Fruit fly (Drosophila melanogaster): Measurements from ENCODE around the gene sr.
A peak's percentile ranks its signal among the peaks of the same experiment; 100 is the strongest.

Gene sr

dm6 chr3R:18167416-18168237 is 77.0 kb downstream of the sr start, which contains the start of gene wrd (continued):
- peak; percentile 28 for TF ChIP-seq Hr39 (GFP tag; optimal IDR thresholded peaks at IDR 0.05)
- peak; percentile 37 for TF ChIP-seq CG31627 (GFP tag; optimal IDR thresholded peaks at IDR 0.05)
- peak; percentile 24 for TF ChIP-seq CG32006 (GFP tag; optimal IDR thresholded peaks at IDR 0.05)
- peak; percentile 54 for TF ChIP-seq CG10631 (GFP tag; optimal IDR thresholded peaks at IDR 0.05)
- peak; percentile 15 for TF ChIP-seq CG11762 (GFP tag; optimal IDR thresholded peaks at IDR 0.05; ENCODE audit: insufficient read depth)
- peak; percentile 39 for TF ChIP-seq Hr4 (GFP tag; optimal IDR thresholded peaks at IDR 0.05)
- peak; percentile 16 for TF ChIP-seq CG3919 (GFP tag; optimal IDR thresholded peaks at IDR 0.05)
- no peak for TF ChIP-seq CG9139 (GFP tag; optimal IDR thresholded peaks at IDR 0.05)
- TF ChIP-seq Eip75B (GFP tag; optimal IDR thresholded peaks at IDR 0.05) = no peak
- TF ChIP-seq CG6792 (GFP tag; optimal IDR thresholded peaks at IDR 0.05) = no peak
- no peak for TF ChIP-seq eg (GFP tag; IDR thresholded peaks at IDR 0.05)
- TF ChIP-seq dac (GFP tag; optimal IDR thresholded peaks at IDR 0.05) = no peak
- TF ChIP-seq lz (GFP tag; optimal IDR thresholded peaks at IDR 0.05) = peak; percentile 34
- TF ChIP-seq OdsH (GFP tag; optimal IDR thresholded peaks at IDR 0.05) = peak; percentile 31
- TF ChIP-seq CG1621 (tag; optimal IDR thresholded peaks at IDR 0.05) = no peak
- TF ChIP-seq pdm3 (GFP tag; optimal IDR thresholded peaks at IDR 0.05) = no peak
- peak in 1 of 2 experiments; percentile 56 for TF ChIP-seq ss (GFP tag; optimal IDR thresholded peaks at IDR 0.05)
- TF ChIP-seq Sox14 (GFP tag; optimal IDR thresholded peaks at IDR 0.05) = no peak
- peak; percentile 69 for TF ChIP-seq Eip78C (GFP tag)
- TF ChIP-seq svp (GFP tag) = peak; percentile 83
- no peak for TF ChIP-seq net (GFP tag; optimal IDR thresholded peaks at IDR 0.05)
- no peak for TF ChIP-seq CG6808 (GFP tag; optimal IDR thresholded peaks at IDR 0.05)
- TF ChIP-seq CG8319 (GFP tag; optimal IDR thresholded peaks at IDR 0.05) = no peak
- no peak for TF ChIP-seq CG7368 (GFP tag; optimal IDR thresholded peaks at IDR 0.05)
- no peak for TF ChIP-seq fd59A (GFP tag; optimal IDR thresholded peaks at IDR 0.05)
- no peak for TF ChIP-seq Gug (GFP tag; IDR thresholded peaks at IDR 0.05)
- no peak for TF ChIP-seq CG6854 (GFP tag; optimal IDR thresholded peaks at IDR 0.05)
- peak; percentile 40 for TF ChIP-seq achi (GFP tag; optimal IDR thresholded peaks at IDR 0.05)
- peak; percentile 42 for TF ChIP-seq CG3032 (tag; optimal IDR thresholded peaks at IDR 0.05)
- peak; percentile 19 for TF ChIP-seq cyc (GFP tag; optimal IDR thresholded peaks at IDR 0.05)
- TF ChIP-seq vri (GFP tag; optimal IDR thresholded peaks at IDR 0.05) = peak; percentile 11
- TF ChIP-seq acj6 (GFP tag; optimal IDR thresholded peaks at IDR 0.05) = peak; percentile 31
- TF ChIP-seq Sox102F (GFP tag; optimal IDR thresholded peaks at IDR 0.05) = no peak
- TF ChIP-seq dsx (GFP tag; optimal IDR thresholded peaks at IDR 0.05; ENCODE audit: poor library complexity, severe bottlenecking) = no peak
- no peak; the same call in 2 of the 3 replicates for TF ChIP-seq CG6163 (GFP tag; IDR thresholded peaks at IDR 0.05)
- no peak for TF ChIP-seq CG16779 (tag; optimal IDR thresholded peaks at IDR 0.05)
- TF ChIP-seq spab (GFP tag; optimal IDR thresholded peaks at IDR 0.05) = no peak
- no peak for TF ChIP-seq CG34406 (GFP tag; optimal IDR thresholded peaks at IDR 0.05)

DNA sequence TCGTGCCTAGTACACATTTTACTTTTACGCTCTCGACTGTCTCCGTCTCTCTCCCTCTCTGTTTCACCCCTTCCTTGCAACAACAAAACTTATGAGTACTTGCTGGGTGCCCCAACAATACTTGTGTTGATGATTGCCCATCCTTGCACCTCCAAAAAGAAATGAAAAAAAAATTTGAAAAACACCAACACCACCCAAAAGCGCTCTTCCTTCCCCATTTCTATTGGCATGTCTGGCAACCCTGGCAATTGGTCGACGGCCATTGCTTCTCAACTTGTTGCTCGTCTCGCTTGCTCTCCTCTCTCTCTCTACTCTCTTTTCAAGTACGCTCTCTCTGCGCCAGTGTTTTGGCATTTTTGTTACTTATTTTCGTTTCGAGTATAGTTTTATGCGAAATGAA is 77.8 kb downstream of the sr start:
- no peak for TF ChIP-seq CG1621 (tag; optimal IDR thresholded peaks at IDR 0.05)
- peak; percentile 36 for TF ChIP-seq CG8632 (GFP tag; optimal IDR thresholded peaks at IDR 0.05)
- TF ChIP-seq CG6792 (GFP tag; optimal IDR thresholded peaks at IDR 0.05) = no peak
- TF ChIP-seq fd59A (GFP tag; optimal IDR thresholded peaks at IDR 0.05) = no peak
- no peak for TF ChIP-seq CG11902 (GFP tag; optimal IDR thresholded peaks at IDR 0.05)
- TF ChIP-seq CG6808 (GFP tag; optimal IDR thresholded peaks at IDR 0.05) = peak; percentile 58
- TF ChIP-seq CG11762 (GFP tag; optimal IDR thresholded peaks at IDR 0.05; ENCODE audit: insufficient read depth) = peak; percentile 5
- no peak for TF ChIP-seq Ets21C (GFP tag; optimal IDR thresholded peaks at IDR 0.05)
- TF ChIP-seq dsx (GFP tag; optimal IDR thresholded peaks at IDR 0.05; ENCODE audit: poor library complexity, severe bottlenecking) = peak; percentile 19
- TF ChIP-seq Hr4 (GFP tag; optimal IDR thresholded peaks at IDR 0.05) = peak; percentile 11
- TF ChIP-seq CG10631 (GFP tag; optimal IDR thresholded peaks at IDR 0.05) = no peak
- TF ChIP-seq CG6276 (GFP tag; optimal IDR thresholded peaks at IDR 0.05) = no peak
- TF ChIP-seq lz (GFP tag; optimal IDR thresholded peaks at IDR 0.05) = no peak
- TF ChIP-seq Sox102F (GFP tag; optimal IDR thresholded peaks at IDR 0.05) = peak; percentile 33
- TF ChIP-seq CG8119 (GFP tag; IDR thresholded peaks at IDR 0.05) = no peak; the same call in 2 of the 3 replicates
- no peak for TF ChIP-seq Eip78C (GFP tag)
- TF ChIP-seq fkh (GFP tag; optimal IDR thresholded peaks at IDR 0.05) = no peak
- TF ChIP-seq CG34406 (GFP tag; optimal IDR thresholded peaks at IDR 0.05) = peak; percentile 52
- TF ChIP-seq Eip93F (GFP tag; optimal IDR thresholded peaks at IDR 0.05) = no peak
- TF ChIP-seq CG8319 (GFP tag; optimal IDR thresholded peaks at IDR 0.05) = no peak
- no peak for TF ChIP-seq Gug (GFP tag; IDR thresholded peaks at IDR 0.05)
- TF ChIP-seq CG6854 (GFP tag; optimal IDR thresholded peaks at IDR 0.05) = no peak
- no peak for TF ChIP-seq cyc (GFP tag; optimal IDR thresholded peaks at IDR 0.05)
- TF ChIP-seq svp (GFP tag) = no peak
- TF ChIP-seq achi (GFP tag; optimal IDR thresholded peaks at IDR 0.05) = peak; percentile 35
- TF ChIP-seq CG10669 (GFP tag; optimal IDR thresholded peaks at IDR 0.05) = no peak
- no peak for TF ChIP-seq Eip75B (GFP tag; optimal IDR thresholded peaks at IDR 0.05)
- TF ChIP-seq CG9139 (GFP tag; optimal IDR thresholded peaks at IDR 0.05) = peak; percentile 25
- peak; percentile 1 for TF ChIP-seq acj6 (GFP tag; optimal IDR thresholded peaks at IDR 0.05)
- no peak for TF ChIP-seq spab (GFP tag; optimal IDR thresholded peaks at IDR 0.05)
- no peak for TF ChIP-seq dac (GFP tag; optimal IDR thresholded peaks at IDR 0.05)

Data from whole organism, prepupa.